Worm (Caenorhabditis elegans): ENCODE measurements around the gene Y43F8B.11.

Gene Y43F8B.11

ce11 chrV:19491302-19491701 is 20.8 kb downstream of the Y43F8B.11 start, which contains the start of gene Y43F8B.29:
TSS of gene Y43F8B.29 (plus strand) at chrV:19491602.
- no peak for TF ChIP-seq ztf-29 (GFP tag; IDR thresholded peaks at IDR 0.05)

ce11 chrV:19495145-19495544 is 24.7 kb downstream of the Y43F8B.11 start:
- TF ChIP-seq tab-1 (GFP tag; IDR thresholded peaks at IDR 0.05): no peak
- TF ChIP-seq ztf-23 (GFP tag; IDR thresholded peaks at IDR 0.05): no peak
- TF ChIP-seq ref-1 (GFP tag; conservative IDR thresholded peaks at IDR 0.05): no peak
- TF ChIP-seq cog-1 (tag; optimal IDR thresholded peaks at IDR 0.05): no peak
- TF ChIP-seq ztf-29 (GFP tag; IDR thresholded peaks at IDR 0.05): no peak
- no peak for TF ChIP-seq T22C8.4 (GFP tag; IDR thresholded peaks at IDR 0.05)
- TF ChIP-seq med-1 (GFP tag; optimal IDR thresholded peaks at IDR 0.05; ENCODE audit: insufficient read depth): no peak
- TF ChIP-seq klf-2 (GFP tag; conservative IDR thresholded peaks at IDR 0.05): no peak
- TF ChIP-seq flt-1 (GFP tag; IDR thresholded peaks at IDR 0.05): no peak

- TF ChIP-seq ref-1 (GFP tag; conservative IDR thresholded peaks at IDR 0.05) (no peak), flt-1 (GFP tag; IDR thresholded peaks at IDR 0.05) (no peak), tab-1 (GFP tag; IDR thresholded peaks at IDR 0.05) (no peak), T22C8.4 (GFP tag; IDR thresholded peaks at IDR 0.05) (no peak), klf-2 (GFP tag; conservative IDR thresholded peaks at IDR 0.05) (no peak), med-1 (GFP tag; optimal IDR thresholded peaks at IDR 0.05; ENCODE audit: insufficient read depth) (no peak), ztf-23 (GFP tag; IDR thresholded peaks at IDR 0.05) (no peak), cog-1 (tag; optimal IDR thresholded peaks at IDR 0.05) (no peak), ztf-29 (GFP tag; IDR thresholded peaks at IDR 0.05) (no peak)
These were observed 25.1 kb downstream of the Y43F8B.11 start, which contains the start of gene scl-21 for ce11 chrV:19495587-19495986. TSS of gene scl-21 (minus strand) at chrV:19495687.

ce11 chrV:19497087-19497486 is 26.6 kb downstream of the Y43F8B.11 start:
- TF ChIP-seq cog-1 (tag; optimal IDR thresholded peaks at IDR 0.05): no peak
- no peak for TF ChIP-seq flt-1 (GFP tag; IDR thresholded peaks at IDR 0.05)
- no peak for TF ChIP-seq med-1 (GFP tag; optimal IDR thresholded peaks at IDR 0.05; ENCODE audit: insufficient read depth)
- TF ChIP-seq ztf-29 (GFP tag; IDR thresholded peaks at IDR 0.05): no peak
- TF ChIP-seq T22C8.4 (GFP tag; IDR thresholded peaks at IDR 0.05): no peak
- TF ChIP-seq ref-1 (GFP tag; conservative IDR thresholded peaks at IDR 0.05): no peak
- no peak for TF ChIP-seq klf-2 (GFP tag; conservative IDR thresholded peaks at IDR 0.05)
- no peak for TF ChIP-seq ztf-23 (GFP tag; IDR thresholded peaks at IDR 0.05)
- no peak for TF ChIP-seq tab-1 (GFP tag; IDR thresholded peaks at IDR 0.05)

ce11 chrV:19501389-19501788 is 30.9 kb downstream of the Y43F8B.11 start:
- TF ChIP-seq ztf-23 (GFP tag; IDR thresholded peaks at IDR 0.05) (no peak), flt-1 (GFP tag; IDR thresholded peaks at IDR 0.05) (no peak), cog-1 (tag; optimal IDR thresholded peaks at IDR 0.05) (no peak), ref-1 (GFP tag; conservative IDR thresholded peaks at IDR 0.05) (no peak), T22C8.4 (GFP tag; IDR thresholded peaks at IDR 0.05) (no peak), med-1 (GFP tag; optimal IDR thresholded peaks at IDR 0.05; ENCODE audit: insufficient read depth) (no peak), ztf-29 (GFP tag; IDR thresholded peaks at IDR 0.05) (no peak), tab-1 (GFP tag; IDR thresholded peaks at IDR 0.05) (no peak), klf-2 (GFP tag; conservative IDR thresholded peaks at IDR 0.05) (no peak)

- TF ChIP-seq ztf-29 (GFP tag; IDR thresholded peaks at IDR 0.05): peak; percentile 58
- TF ChIP-seq T22C8.4 (GFP tag; IDR thresholded peaks at IDR 0.05): no peak
These were observed 32.2 kb downstream of the Y43F8B.11 start, which contains the start of gene Y43F8B.3 for ce11 chrV:19502579-19503151. TSS of gene Y43F8B.3 (plus strand) at chrV:19503101.

- no peak for TF ChIP-seq T22C8.4 (GFP tag; IDR thresholded peaks at IDR 0.05)
- TF ChIP-seq cog-1 (tag; optimal IDR thresholded peaks at IDR 0.05): no peak
- no peak for TF ChIP-seq med-1 (GFP tag; optimal IDR thresholded peaks at IDR 0.05; ENCODE audit: insufficient read depth)
- TF ChIP-seq flt-1 (GFP tag; IDR thresholded peaks at IDR 0.05): no peak
- no peak for TF ChIP-seq ztf-23 (GFP tag; IDR thresholded peaks at IDR 0.05)
- no peak for TF ChIP-seq klf-2 (GFP tag; conservative IDR thresholded peaks at IDR 0.05)
- no peak for TF ChIP-seq tab-1 (GFP tag; IDR thresholded peaks at IDR 0.05)
- no peak for TF ChIP-seq ref-1 (GFP tag; conservative IDR thresholded peaks at IDR 0.05)
These were observed 38.6 kb downstream of the Y43F8B.11 start for ce11 chrV:19509061-19509460.

ce11 chrV:19510352-19510751 is 39.9 kb downstream of the Y43F8B.11 start:
- TF ChIP-seq ztf-23 (GFP tag; IDR thresholded peaks at IDR 0.05) (no peak), cog-1 (tag; optimal IDR thresholded peaks at IDR 0.05) (no peak), ztf-29 (GFP tag; IDR thresholded peaks at IDR 0.05) (no peak), tab-1 (GFP tag; IDR thresholded peaks at IDR 0.05) (no peak), flt-1 (GFP tag; IDR thresholded peaks at IDR 0.05) (no peak), ref-1 (GFP tag; conservative IDR thresholded peaks at IDR 0.05) (no peak), T22C8.4 (GFP tag; IDR thresholded peaks at IDR 0.05) (no peak)

ce11 chrV:19510925-19511324 is 40.4 kb downstream of the Y43F8B.11 start:
- TF ChIP-seq klf-2 (GFP tag; conservative IDR thresholded peaks at IDR 0.05): no peak
- no peak for TF ChIP-seq flt-1 (GFP tag; IDR thresholded peaks at IDR 0.05)
- no peak for TF ChIP-seq tab-1 (GFP tag; IDR thresholded peaks at IDR 0.05)
- no peak for TF ChIP-seq T22C8.4 (GFP tag; IDR thresholded peaks at IDR 0.05)
- no peak for TF ChIP-seq med-1 (GFP tag; optimal IDR thresholded peaks at IDR 0.05; ENCODE audit: insufficient read depth)
- no peak for TF ChIP-seq ztf-29 (GFP tag; IDR thresholded peaks at IDR 0.05)
- no peak for TF ChIP-seq cog-1 (tag; optimal IDR thresholded peaks at IDR 0.05)
- TF ChIP-seq ref-1 (GFP tag; conservative IDR thresholded peaks at IDR 0.05): no peak
- TF ChIP-seq ztf-23 (GFP tag; IDR thresholded peaks at IDR 0.05): no peak

- no peak for TF ChIP-seq cog-1 (tag; optimal IDR thresholded peaks at IDR 0.05)
- peak; percentile 67; the same call in 1 of the 2 replicates for TF ChIP-seq ztf-29 (GFP tag; IDR thresholded peaks at IDR 0.05)
These were observed 41.9 kb downstream of the Y43F8B.11 start, which contains the start of gene Y43F8B.19 for ce11 chrV:19512260-19512947. TSS of gene Y43F8B.19 (minus strand) at chrV:19512310.

Data from whole organism, midembryonic.